Fruit fly (Drosophila melanogaster) whole organism, pupa: ENCODE measurements around the gene CG14570.

ENCODE experiments used
- CG14655 ChIP-seq: fragments of 200-800 bp; sonication (Bioruptor generic); optimal IDR thresholded peaks from 3 replicates; lab custom pipeline; 2017; ENCODE audit warnings: mild to moderate bottlenecking, missing biosample characterization, missing genetic modification reagents, missing genetic modification characterization
- CG9948 ChIP-seq: fragments of 200-800 bp; sonication (Bioruptor generic); optimal IDR thresholded peaks from 2 replicates; lab custom pipeline; 2018; ENCODE audit warnings: missing biosample characterization, mild to moderate bottlenecking, missing genetic modification characterization, moderate library complexity
- gl ChIP-seq: fragments of 200-800 bp; sonication (Bioruptor generic); optimal IDR thresholded peaks from 2 replicates; lab custom pipeline; 2018; ENCODE audit warnings: missing biosample characterization, mild to moderate bottlenecking, missing genetic modification characterization
- rn ChIP-seq: fragments of 200-800 bp; sonication (Bioruptor generic); IDR thresholded peaks from 2 replicates; pipeline ENCODE4 v1.3.6; 2022; ENCODE audit warnings: missing biosample characterization, missing genetic modification characterization

- TF ChIP-seq gl (tag; lab: Kevin White, UChicago) = no peak
- TF ChIP-seq rn (GFP tag; lab: Robert Waterston, UW) = no peak
- no peak for TF ChIP-seq CG9948 (tag; lab: Kevin White, UChicago)
- TF ChIP-seq CG14655 (GFP tag; lab: Kevin White, UChicago) = no peak
These were observed 43.6 kb upstream of the CG14570 start for dm6 chr3L:21773855-21774254.
